Fruit fly (Drosophila melanogaster) whole organism, embryonic: Measurements from ENCODE around the gene CG33286.

Experiments
- ATbp ChIP-seq: fragments of 200-800 bp; sonication (Bioruptor generic); optimal IDR thresholded peaks from 2 replicates; lab custom pipeline; 2017; ENCODE audit warnings: missing biosample characterization, mild to moderate bottlenecking, missing genetic modification characterization, missing genetic modification reagents
- Antp ChIP-seq: fragments of 200-800 bp; sonication (Bioruptor generic); optimal IDR thresholded peaks from 3 replicates; lab custom pipeline; 2016; ENCODE audit warnings: missing biosample characterization, missing genetic modification characterization
- B-H1 ChIP-seq: fragments of 200-800 bp; sonication (Bioruptor generic); IDR thresholded peaks from 3 replicates; pipeline ENCODE4 v1.3.6; 2022; ENCODE audit warnings: missing biosample characterization, missing genetic modification characterization
- CG10274 ChIP-seq: fragments of 200-800 bp; sonication (Bioruptor generic); optimal IDR thresholded peaks from 3 replicates; lab custom pipeline; 2017; ENCODE audit warnings: missing biosample characterization, mild to moderate bottlenecking, missing genetic modification characterization
- CG10431 ChIP-seq: fragments of 200-800 bp; sonication (Bioruptor generic); optimal IDR thresholded peaks from 3 replicates; lab custom pipeline; 2018; ENCODE audit warnings: missing biosample characterization, mild to moderate bottlenecking, missing genetic modification characterization
- CG11247 ChIP-seq: fragments of 200-800 bp; sonication (Bioruptor generic); IDR thresholded peaks from 2 replicates; pipeline ENCODE4 v1.3.6; 2022; ENCODE audit warnings: missing biosample characterization, missing genetic modification characterization
- CG11456 ChIP-seq: fragments of 200-800 bp; sonication (Bioruptor generic); IDR thresholded peaks from 3 replicates; pipeline ENCODE4 v1.3.6; 2022; ENCODE audit warnings: missing biosample characterization, missing genetic modification characterization
- CG12391 ChIP-seq: fragments of 200-800 bp; sonication (Bioruptor generic); optimal IDR thresholded peaks from 3 replicates; lab custom pipeline; 2018; ENCODE audit warnings: missing biosample characterization, mild to moderate bottlenecking, missing genetic modification characterization, moderate library complexity
- CG13296 ChIP-seq: fragments of 200-800 bp; sonication (Bioruptor generic); optimal IDR thresholded peaks from 3 replicates; lab custom pipeline; 2018; ENCODE audit warnings: missing biosample characterization, mild to moderate bottlenecking, missing genetic modification characterization
- CG16779 ChIP-seq: fragments of 200-800 bp; sonication (Bioruptor generic); IDR thresholded peaks from 2 replicates; pipeline ENCODE4 v1.3.6; 2022; ENCODE audit warnings: missing biosample characterization, missing genetic modification characterization
- CG17912 ChIP-seq: fragments of 200-800 bp; sonication (Bioruptor generic); optimal IDR thresholded peaks from 2 replicates; lab custom pipeline; 2018; ENCODE audit warnings: missing biosample characterization, mild to moderate bottlenecking, missing genetic modification characterization
- CG2129 ChIP-seq: fragments of 200-800 bp; sonication (Bioruptor generic); IDR thresholded peaks from 2 replicates; pipeline ENCODE4 v1.3.6; 2022; ENCODE audit warnings: missing biosample characterization, missing genetic modification characterization; ENCODE audit not compliant: partially characterized antibody
- CG34422 ChIP-seq: fragments of 200-800 bp; sonication (Bioruptor generic); IDR thresholded peaks from 3 replicates; pipeline ENCODE4 v1.3.6; 2022; ENCODE audit warnings: missing biosample characterization, missing genetic modification characterization
- CG3838 ChIP-seq: fragments of 200-800 bp; sonication (Bioruptor generic); optimal IDR thresholded peaks from 3 replicates; lab custom pipeline; 2016; ENCODE audit warnings: missing biosample characterization, missing genetic modification characterization
- CG42726 ChIP-seq: fragments of 200-800 bp; sonication (Bioruptor generic); IDR thresholded peaks from 2 replicates; pipeline ENCODE4 v1.3.6; 2022; ENCODE audit warnings: missing biosample characterization, missing genetic modification characterization; ENCODE audit not compliant: partially characterized antibody
- CG5180 ChIP-seq: fragments of 200-800 bp; sonication (Bioruptor generic); optimal IDR thresholded peaks from 3 replicates; lab custom pipeline; 2017; ENCODE audit warnings: missing biosample characterization, missing genetic modification characterization, mild to moderate bottlenecking, moderate library complexity, missing genetic modification reagents
- CG6272 ChIP-seq: fragments of 200-800 bp; sonication (Bioruptor generic); IDR thresholded peaks from 2 replicates; pipeline ENCODE4 v1.3.6; 2022; ENCODE audit warnings: missing biosample characterization, missing genetic modification characterization
- CG7963 ChIP-seq: fragments of 200-800 bp; sonication (Bioruptor generic); IDR thresholded peaks from 3 replicates; pipeline ENCODE4 v1.3.6; 2022; ENCODE audit warnings: missing biosample characterization, missing genetic modification characterization; ENCODE audit not compliant: partially characterized antibody
- CG8924 ChIP-seq: fragments of 200-800 bp; optimal IDR thresholded peaks from 3 replicates; lab custom pipeline; 2019; ENCODE audit warnings: missing biosample characterization, mild to moderate bottlenecking, missing genetic modification characterization, moderate library complexity
- CG8944 ChIP-seq: fragments of 200-800 bp; sonication (Bioruptor generic); optimal IDR thresholded peaks from 3 replicates; lab custom pipeline; 2016; ENCODE audit warnings: missing biosample characterization, missing genetic modification characterization
- D19A ChIP-seq: fragments of 200-800 bp; optimal IDR thresholded peaks from 3 replicates; lab custom pipeline; 2019; ENCODE audit warnings: missing biosample characterization, mild to moderate bottlenecking, missing genetic modification characterization, moderate library complexity
- Drgx ChIP-seq: fragments of 200-800 bp; sonication (Bioruptor generic); IDR thresholded peaks from 2 replicates; pipeline ENCODE4 v1.3.6; 2022; ENCODE audit warnings: missing biosample characterization, missing genetic modification characterization
- GATAe ChIP-seq: fragments of 200-800 bp; sonication (Bioruptor generic); conservative IDR thresholded peaks from 2 replicates; pipeline ENCODE4 v1.3.6; 2022; ENCODE audit warnings: missing biosample characterization, missing genetic modification characterization
- Hr3 ChIP-seq: fragments of 200-800 bp; sonication (Bioruptor generic); optimal IDR thresholded peaks from 3 replicates; lab custom pipeline; 2016; ENCODE audit warnings: missing biosample characterization, missing genetic modification characterization
- Hr51 ChIP-seq, 2 experiments: fragments of 200-800 bp; sonication (Bioruptor generic); optimal IDR thresholded peaks; 2 replicates in 1 of 2; 3 replicates in 1 of 2; lab custom pipeline; 2016 to 2018; ENCODE audit warnings: missing biosample characterization in 2 of 2, missing genetic modification characterization in 2 of 2, mild to moderate bottlenecking in 1 of 2, moderate library complexity in 1 of 2
- NC2β ChIP-seq: fragments of 200-800 bp; sonication (Bioruptor generic); optimal IDR thresholded peaks from 2 replicates; lab custom pipeline; 2016; ENCODE audit warnings: missing biosample characterization, missing genetic modification characterization
- Scr ChIP-seq: fragments of 200-800 bp; sonication (Bioruptor generic); IDR thresholded peaks from 2 replicates; pipeline ENCODE4 v1.3.6; 2022; ENCODE audit warnings: missing biosample characterization, missing genetic modification characterization; ENCODE audit not compliant: partially characterized antibody
- Side ChIP-seq: fragments of 200-800 bp; sonication (Bioruptor generic); optimal IDR thresholded peaks from 2 replicates; lab custom pipeline; 2016; ENCODE audit warnings: missing biosample characterization, missing genetic modification characterization
- br ChIP-seq: fragments of >200 bp; optimal IDR thresholded peaks from 2 replicates; lab custom pipeline; 2017
- cad ChIP-seq: fragments of >200 bp; optimal IDR thresholded peaks from 2 replicates; lab custom pipeline; 2017; ENCODE audit warnings: missing biosample characterization, missing genetic modification characterization
- chm ChIP-seq: fragments of 200-800 bp; sonication (Bioruptor generic); IDR thresholded peaks from 2 replicates; pipeline ENCODE4 v1.3.6; 2022; ENCODE audit warnings: missing biosample characterization, missing genetic modification characterization
- chn ChIP-seq: fragments of 200-800 bp; sonication (Bioruptor generic); optimal IDR thresholded peaks from 2 replicates; lab custom pipeline; 2016; ENCODE audit warnings: missing biosample characterization, missing genetic modification characterization
- dpn ChIP-seq, 2 experiments: fragments of 200-800 bp; sonication (Bioruptor generic); optimal IDR thresholded peaks; 3 replicates each; lab custom pipeline; 2016; ENCODE audit warnings: missing biosample characterization in 2 of 2, missing genetic modification characterization in 2 of 2
- fru ChIP-seq: fragments of >200 bp; optimal IDR thresholded peaks from 2 replicates; lab custom pipeline; 2017
- h ChIP-seq: fragments of >200 bp; optimal IDR thresholded peaks from 2 replicates; lab custom pipeline; 2017
- ind ChIP-seq: fragments of 200-800 bp; sonication (Bioruptor generic); optimal IDR thresholded peaks from 3 replicates; lab custom pipeline; 2016; ENCODE audit warnings: missing biosample characterization, missing genetic modification characterization
- jigr1 ChIP-seq: fragments of 200-800 bp; sonication (Bioruptor generic); IDR thresholded peaks from 3 replicates; pipeline ENCODE4 v1.3.6; 2022; ENCODE audit warnings: missing biosample characterization, missing genetic modification characterization
- klu ChIP-seq: fragments of 200-800 bp; sonication (Bioruptor generic); IDR thresholded peaks from 2 replicates; pipeline ENCODE4 v1.3.6; 2022; ENCODE audit warnings: missing biosample characterization, missing genetic modification characterization
- luna ChIP-seq: fragments of 200-800 bp; sonication (Bioruptor generic); optimal IDR thresholded peaks from 2 replicates; lab custom pipeline; 2016; ENCODE audit warnings: missing biosample characterization, missing genetic modification characterization
- maf-S ChIP-seq: fragments of 200-800 bp; sonication (Bioruptor generic); optimal IDR thresholded peaks from 2 replicates; lab custom pipeline; 2016; ENCODE audit warnings: missing biosample characterization, missing genetic modification characterization
- nerfin-1 ChIP-seq: fragments of 200-800 bp; sonication (Bioruptor generic); optimal IDR thresholded peaks from 3 replicates; lab custom pipeline; 2019; ENCODE audit warnings: missing biosample characterization, mild to moderate bottlenecking, missing genetic modification characterization, moderate library complexity
- oc ChIP-seq: fragments of 200-800 bp; sonication (Bioruptor generic); optimal IDR thresholded peaks from 2 replicates; lab custom pipeline; 2018; ENCODE audit warnings: missing biosample characterization, mild to moderate bottlenecking, missing genetic modification characterization, moderate library complexity
- onecut ChIP-seq: fragments of 200-800 bp; sonication (Bioruptor generic); IDR thresholded peaks from 2 replicates; pipeline ENCODE4 v1.3.6; 2022; ENCODE audit warnings: missing biosample characterization, missing genetic modification characterization
- p53 ChIP-seq: fragments of 200-800 bp; sonication (Bioruptor generic); optimal IDR thresholded peaks from 2 replicates; lab custom pipeline; 2016; ENCODE audit warnings: missing biosample characterization, missing genetic modification characterization
- prd ChIP-seq, 3 experiments: fragments of >200 bp in 2 of 3; fragments of 200-800 bp in 1 of 3; sonication (Bioruptor generic) in 1 of 3; optimal IDR thresholded peaks in 2 of 3; IDR thresholded peaks in 1 of 3; 2 replicates in 2 of 3; 3 replicates in 1 of 3; pipeline versions ENCODE4 v1.3.6 to Lab custom; 2017 to 2022; ENCODE audit warnings: missing biosample characterization in 1 of 3, missing genetic modification characterization in 1 of 3
- row ChIP-seq: fragments of 200-800 bp; sonication (Bioruptor generic); IDR thresholded peaks from 3 replicates; pipeline ENCODE4 v1.3.6; 2022; ENCODE audit warnings: missing biosample characterization, missing genetic modification characterization
- shn ChIP-seq: fragments of 200-800 bp; sonication (Bioruptor generic); optimal IDR thresholded peaks from 3 replicates; lab custom pipeline; 2016; ENCODE audit warnings: missing biosample characterization, missing genetic modification characterization
- sima ChIP-seq: fragments of 200-800 bp; sonication (Bioruptor generic); optimal IDR thresholded peaks from 2 replicates; lab custom pipeline; 2016; ENCODE audit warnings: missing biosample characterization, missing genetic modification characterization
- sisA ChIP-seq: fragments of 200-800 bp; sonication (Bioruptor generic); IDR thresholded peaks from 2 replicates; pipeline ENCODE4 v1.3.6; 2022; ENCODE audit warnings: missing biosample characterization, missing genetic modification characterization
- slou ChIP-seq: fragments of 200-800 bp; sonication (Bioruptor generic); optimal IDR thresholded peaks from 3 replicates; lab custom pipeline; 2016; ENCODE audit warnings: missing biosample characterization, missing genetic modification characterization
- vvl ChIP-seq: fragments of 200-800 bp; sonication (Bioruptor generic); IDR thresholded peaks from 2 replicates; pipeline ENCODE4 v1.3.6; 2022; ENCODE audit warnings: missing biosample characterization, missing genetic modification characterization

Gene CG33286

DNA sequence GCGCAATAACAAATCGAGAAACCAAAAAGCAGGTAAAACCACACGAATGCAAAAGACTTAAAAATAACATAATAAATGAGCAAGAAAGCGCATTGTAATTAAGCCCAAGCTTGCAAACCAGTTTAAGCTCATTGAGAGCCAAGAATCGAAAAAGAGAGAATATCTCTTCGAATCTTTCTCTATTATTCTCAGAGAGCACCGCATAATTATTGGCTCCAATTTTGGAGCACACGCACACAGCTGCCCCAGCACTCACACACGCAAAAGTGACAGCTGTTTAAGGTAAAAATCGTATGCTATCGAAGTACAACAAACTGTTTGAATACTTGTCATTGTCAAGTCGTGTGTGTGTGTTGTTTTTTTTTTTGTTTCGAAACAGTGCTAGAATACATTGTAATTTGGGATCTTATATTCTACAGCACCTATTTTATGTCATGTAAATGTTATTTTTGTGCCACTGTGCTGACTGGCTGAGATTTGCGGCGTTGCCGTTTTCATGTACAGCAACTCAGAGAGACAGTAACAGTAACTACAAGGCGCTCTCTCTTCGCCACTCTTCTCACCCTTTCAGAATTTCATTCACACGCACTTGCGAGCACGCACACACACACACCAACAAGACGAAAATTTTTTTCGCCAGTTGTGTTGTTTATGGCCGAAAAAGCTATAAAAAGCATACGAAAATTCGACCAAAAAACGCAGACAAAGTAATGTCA lies 35.1 kb upstream of the CG33286 start (continued):
- TF ChIP-seq klu (GFP tag; lab: Robert Waterston, UW) (no peak), sima (GFP tag; lab: Kevin White, UChicago) (no peak), row (GFP tag; lab: Robert Waterston, UW) (peak; percentile 82), dpn (GFP tag; optimal IDR thresholded peaks at IDR 0.05; lab: Kevin White, UChicago) (peak; percentile 37 to 38), fru (lab: Kevin White, UChicago) (no peak), CG8924 (tag; lab: Kevin White, UChicago) (peak; percentile 24), CG11247 (GFP tag; lab: Robert Waterston, UW) (no peak), CG10431 (GFP tag; lab: Kevin White, UChicago) (no peak), sisA (GFP tag; lab: Robert Waterston, UW) (peak; percentile 63), CG7963 (GFP tag; lab: Robert Waterston, UW) (no peak), chn (GFP tag; lab: Kevin White, UChicago) (peak; percentile 28), cad (GFP tag; lab: Kevin White, UChicago) (no peak), B-H1 (GFP tag; lab: Robert Waterston, UW) (peak; percentile 57; the same call in 2 of the 3 replicates), maf-S (GFP tag; lab: Kevin White, UChicago) (peak; percentile 62), prd (optimal IDR thresholded peaks at IDR 0.05; lab: Kevin White, UChicago) (no peak), prd (GFP tag; IDR thresholded peaks at IDR 0.05; lab: Robert Waterston, UW) (peak; percentile 73; the same call in 2 of the 3 replicates), ATbp (GFP tag; lab: Kevin White, UChicago) (peak; percentile 47), NC2β (GFP tag; lab: Kevin White, UChicago) (peak; percentile 58), CG3838 (GFP tag; lab: Kevin White, UChicago) (no peak), CG5180 (no peak), CG16779 (no peak), jigr1 (GFP tag; lab: Robert Waterston, UW) (no peak), GATAe (GFP tag; lab: Robert Waterston, UW) (no peak; the same call in 1 of the 2 replicates), Hr51 (GFP tag; optimal IDR thresholded peaks at IDR 0.05; lab: Kevin White, UChicago) (peak in 1 of 2 experiments; percentile 46), shn (GFP tag; lab: Kevin White, UChicago) (no peak), CG11456 (GFP tag; lab: Robert Waterston, UW) (no peak), CG12391 (tag; lab: Kevin White, UChicago) (peak; percentile 48), CG8944 (GFP tag; lab: Kevin White, UChicago) (no peak), p53 (GFP tag; lab: Kevin White, UChicago) (no peak), h (lab: Kevin White, UChicago) (no peak), br (lab: Kevin White, UChicago) (no peak), vvl (GFP tag; lab: Robert Waterston, UW) (peak; percentile 85), oc (peak; percentile 24), CG2129 (GFP tag; lab: Robert Waterston, UW) (no peak), CG10274 (GFP tag; lab: Kevin White, UChicago) (no peak), ind (peak; percentile 44), CG6272 (no peak), luna (GFP tag; lab: Kevin White, UChicago) (no peak), Scr (GFP tag; lab: Robert Waterston, UW) (0 out of 2 replicates have a peak, but pooled peaks have one; percentile 16), chm (GFP tag; lab: Robert Waterston, UW) (no peak), Hr3 (GFP tag; lab: Kevin White, UChicago) (peak; percentile 8), D19A (tag; lab: Kevin White, UChicago) (peak; percentile 7), Antp (GFP tag; lab: Kevin White, UChicago) (peak; percentile 54), Side (GFP tag; lab: Kevin White, UChicago) (peak; percentile 53), onecut (0 out of 2 replicates have a peak, but pooled peaks have one; percentile 14), slou (GFP tag; lab: Kevin White, UChicago) (no peak), CG34422 (GFP tag; lab: Robert Waterston, UW) (peak; percentile 61), Drgx (GFP tag; lab: Robert Waterston, UW) (peak; percentile 87), nerfin-1 (peak; percentile 29), CG42726 (GFP tag; lab: Robert Waterston, UW) (no peak), CG13296 (peak; percentile 31), CG17912 (GFP tag; lab: Kevin White, UChicago) (no peak)
